Worm (Caenorhabditis elegans): ENCODE data around the gene F31E8.4.

ce11 chrII:6770030-6770429 is 29.9 kb downstream of the F31E8.4 start:
- TF ChIP-seq pes-1 (GFP tag; IDR thresholded peaks at IDR 0.05) (no peak), ama-1 (optimal IDR thresholded peaks at IDR 0.05) (no peak), tra-4 (tag; optimal IDR thresholded peaks at IDR 0.05) (no peak), flt-1 (GFP tag; IDR thresholded peaks at IDR 0.05) (no peak), ceh-36 (tag; optimal IDR thresholded peaks at IDR 0.05) (no peak), tbx-11 (GFP tag; IDR thresholded peaks at IDR 0.05) (no peak), B0310.2 (tag; optimal IDR thresholded peaks at IDR 0.05) (no peak), ceh-13 (GFP tag; optimal IDR thresholded peaks at IDR 0.05) (no peak)
